Worm (Caenorhabditis elegans): ENCODE data around the gene clec-257.

Gene clec-257

ce11 chrV:18819643-18820042 is 46.8 kb downstream of the clec-257 start, which contains the start of gene ncs-5:
TSS of gene ncs-5 (plus strand) at chrV:18819766.
- no peak for TF ChIP-seq mep-1 (tag; optimal IDR thresholded peaks at IDR 0.05)
- TF ChIP-seq unc-39 (tag; optimal IDR thresholded peaks at IDR 0.05) = no peak
- TF ChIP-seq aha-1 (tag) = peak; percentile 92

DNA sequence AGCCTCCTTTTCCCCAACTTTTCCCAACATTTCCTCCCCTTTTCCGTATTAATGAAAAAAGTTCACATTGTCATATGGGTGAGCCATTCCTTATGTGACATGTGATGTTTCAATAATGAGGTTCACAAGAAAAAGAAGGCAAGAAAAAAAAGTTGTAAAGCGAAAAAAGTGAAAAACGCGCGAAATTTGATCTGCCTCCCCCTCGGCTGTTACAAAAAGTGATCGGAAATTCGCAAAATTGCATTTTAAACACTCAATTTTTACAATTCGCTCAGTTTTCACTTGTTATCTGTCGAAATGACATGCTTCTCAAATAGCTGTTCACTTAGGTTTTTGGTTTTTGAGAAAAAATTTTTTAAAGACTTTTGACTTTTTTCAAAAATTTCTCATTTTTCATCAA is 48.7 kb downstream of the clec-257 start:
- no peak for TF ChIP-seq hlh-11 (tag; optimal IDR thresholded peaks at IDR 0.05)
- TF ChIP-seq vab-7 (GFP tag; IDR thresholded peaks at IDR 0.05) = no peak
- TF ChIP-seq fkh-10 (GFP tag; optimal IDR thresholded peaks at IDR 0.05) = peak; percentile 86

All from whole organism, L4 larva.